Worm (Caenorhabditis elegans) whole organism, L3 larva: ENCODE results near the gene trap-4.
A peak's percentile ranks its signal among the peaks of the same experiment; 100 is the strongest.
"Not testable (repeated sequence)": the region's sequence is repeated elsewhere in the genome, so short reads cannot be mapped to it uniquely, and the experiment has no call there.

ENCODE experiments used
- ZK546.5 ChIP-seq: sonication (generic microtip); optimal IDR thresholded peaks from 2 replicates; lab custom pipeline; 2017; ENCODE audit warnings: missing biosample characterization, missing genetic modification characterization
- aly-2 ChIP-seq: fragments of 150-350 bp; optimal IDR thresholded peaks from 2 replicates; lab custom pipeline; 2014; ENCODE audit warnings: missing biosample characterization, missing genetic modification characterization
- ceh-16 ChIP-seq: sonication (generic microtip); optimal IDR thresholded peaks from 2 replicates; lab custom pipeline; 2017; ENCODE audit warnings: missing biosample characterization, missing genetic modification characterization
- ceh-82 ChIP-seq: fragments of 150-350 bp; optimal IDR thresholded peaks from 2 replicates; lab custom pipeline; 2014; ENCODE audit warnings: missing biosample characterization, missing genetic modification characterization
- ceh-9 ChIP-seq: sonication (generic microtip); optimal IDR thresholded peaks from 2 replicates; lab custom pipeline; 2018; ENCODE audit warnings: missing biosample characterization, missing genetic modification characterization
- daf-12 ChIP-seq: fragments of 150-350 bp; optimal IDR thresholded peaks from 2 replicates; lab custom pipeline; 2014; ENCODE audit warnings: missing biosample characterization, missing genetic modification reagents, missing genetic modification characterization
- egl-27 ChIP-seq: sonication (generic microtip); optimal IDR thresholded peaks from 4 replicates; lab custom pipeline; 2017; ENCODE audit warnings: missing biosample characterization, missing genetic modification reagents, missing genetic modification characterization
- elt-1 ChIP-seq: fragments of 150-350 bp; optimal IDR thresholded peaks from 2 replicates; lab custom pipeline; 2014; ENCODE audit warnings: missing biosample characterization, missing genetic modification characterization
- elt-2 ChIP-seq: sonication (generic microtip); optimal IDR thresholded peaks from 2 replicates; lab custom pipeline; 2016; ENCODE audit warnings: missing genetic modification reagents, mild to moderate bottlenecking, missing genetic modification characterization, missing compliant biosample characterization
- eor-1 ChIP-seq, 2 experiments: fragments of 150-350 bp; optimal IDR thresholded peaks; 2 replicates each; lab custom pipeline; 2014 to 2018; ENCODE audit warnings: missing biosample characterization in 2 of 2, missing genetic modification characterization in 2 of 2
- fkh-10 ChIP-seq: sonication (generic microtip); optimal IDR thresholded peaks from 2 replicates; lab custom pipeline; 2017; ENCODE audit warnings: missing biosample characterization, missing genetic modification reagents, missing genetic modification characterization
- fos-1 ChIP-seq: fragments of 150-350 bp; optimal IDR thresholded peaks from 2 replicates; lab custom pipeline; 2014; ENCODE audit warnings: missing biosample characterization, missing genetic modification characterization
- lin-39 ChIP-seq: fragments of 150-350 bp; optimal IDR thresholded peaks from 2 replicates; lab custom pipeline; 2018; ENCODE audit warnings: missing biosample characterization, missing genetic modification reagents, missing genetic modification characterization
- lsy-12 ChIP-seq: sonication (generic microtip); optimal IDR thresholded peaks from 2 replicates; lab custom pipeline; 2016; ENCODE audit warnings: mild to moderate bottlenecking, missing genetic modification characterization, missing compliant biosample characterization
- mml-1 ChIP-seq: fragments of 150-350 bp; sonication (generic microtip); optimal IDR thresholded peaks from 3 replicates; lab custom pipeline; 2014; ENCODE audit warnings: missing biosample characterization, missing genetic modification characterization
- nfya-1 ChIP-seq: sonication (generic microtip); optimal IDR thresholded peaks from 2 replicates; lab custom pipeline; 2017; ENCODE audit warnings: missing genetic modification characterization, mild to moderate bottlenecking, missing compliant biosample characterization, antibody characterized with exemption, moderate library complexity; ENCODE audit not compliant: insufficient read depth
- nhr-11 ChIP-seq: fragments of 150-350 bp; optimal IDR thresholded peaks from 2 replicates; lab custom pipeline; 2014; ENCODE audit warnings: missing biosample characterization, missing genetic modification characterization
- nhr-12 ChIP-seq: fragments of 150-350 bp; optimal IDR thresholded peaks from 2 replicates; lab custom pipeline; 2014; ENCODE audit warnings: missing biosample characterization, missing genetic modification characterization
- nhr-237 ChIP-seq: fragments of 150-350 bp; optimal IDR thresholded peaks from 2 replicates; lab custom pipeline; 2014; ENCODE audit warnings: missing biosample characterization, missing genetic modification characterization
- nhr-43 ChIP-seq: sonication (generic microtip); optimal IDR thresholded peaks from 2 replicates; lab custom pipeline; 2016; ENCODE audit warnings: mild to moderate bottlenecking, missing genetic modification characterization, missing compliant biosample characterization; ENCODE audit not compliant: poor library complexity, severe bottlenecking
- nhr-67 ChIP-seq: fragments of 150-350 bp; optimal IDR thresholded peaks from 2 replicates; lab custom pipeline; 2014; ENCODE audit warnings: missing biosample characterization, missing genetic modification characterization
- nhr-76 ChIP-seq: fragments of 150-350 bp; sonication (generic microtip); optimal IDR thresholded peaks from 5 replicates; lab custom pipeline; 2014; ENCODE audit warnings: missing biosample characterization, missing genetic modification characterization
- pha-4 ChIP-seq: fragments of 150-350 bp; optimal IDR thresholded peaks from 2 replicates; lab custom pipeline; 2014; ENCODE audit warnings: missing biosample characterization, missing genetic modification reagents, missing genetic modification characterization
- pqm-1 ChIP-seq: fragments of 150-350 bp; optimal IDR thresholded peaks from 2 replicates; lab custom pipeline; 2017; ENCODE audit warnings: missing biosample characterization, missing genetic modification characterization, inconsistent platforms
- sea-2 ChIP-seq: fragments of 150-350 bp; sonication (generic microtip); optimal IDR thresholded peaks from 4 replicates; lab custom pipeline; 2014; ENCODE audit warnings: missing biosample characterization, missing genetic modification reagents, missing genetic modification characterization
- skn-1 ChIP-seq: fragments of 150-350 bp; optimal IDR thresholded peaks from 2 replicates; lab custom pipeline; 2014; ENCODE audit warnings: missing biosample characterization, missing genetic modification characterization
- snpc-4 ChIP-seq: fragments of 150-350 bp; optimal IDR thresholded peaks from 2 replicates; lab custom pipeline; 2014; ENCODE audit warnings: missing biosample characterization, missing genetic modification characterization
- unc-62 ChIP-seq: fragments of 150-350 bp; sonication (generic microtip); optimal IDR thresholded peaks from 4 replicates; lab custom pipeline; 2014; ENCODE audit warnings: missing biosample characterization, missing genetic modification reagents, missing genetic modification characterization
- zag-1 ChIP-seq: fragments of 150-350 bp; optimal IDR thresholded peaks from 2 replicates; lab custom pipeline; 2014; ENCODE audit warnings: missing biosample characterization, missing genetic modification characterization
- ztf-11 ChIP-seq: fragments of 150-350 bp; optimal IDR thresholded peaks from 2 replicates; lab custom pipeline; 2014; ENCODE audit warnings: missing biosample characterization, missing genetic modification characterization
- ztf-4 ChIP-seq: fragments of 150-350 bp; optimal IDR thresholded peaks from 2 replicates; lab custom pipeline; 2014; ENCODE audit warnings: missing biosample characterization, missing genetic modification characterization

trap-4 gene

ce11 chrIII:11876130-11876529, 44.4 kb upstream of the trap-4 start:
- TF ChIP-seq skn-1 (no peak), nhr-43 (tag; lab: Kevin White, UChicago) (no peak), nhr-11 (tag; lab: Kevin White, UChicago) (no peak), nhr-12 (no peak), zag-1 (tag; lab: Kevin White, UChicago) (no peak), daf-12 (tag; lab: Kevin White, UChicago) (no peak), aly-2 (no peak)

- TF ChIP-seq nhr-76 (tag; lab: Kevin White, UChicago) = no peak
- no peak for TF ChIP-seq fos-1
- TF ChIP-seq unc-62 (GFP tag; lab: Kevin White, UChicago) = no peak
- TF ChIP-seq mml-1 (tag; lab: Kevin White, UChicago) = no peak
- peak; percentile 79 for TF ChIP-seq elt-2 (tag; lab: Kevin White, UChicago)
- no peak for TF ChIP-seq ceh-9 (tag; lab: Kevin White, UChicago)
- no peak for TF ChIP-seq nfya-1 (tag; lab: Kevin White, UChicago)
- peak; percentile 1 for TF ChIP-seq pha-4 (tag; lab: Kevin White, UChicago)
- TF ChIP-seq ztf-4 (tag; lab: Kevin White, UChicago) = no peak
- no peak for TF ChIP-seq egl-27 (tag; lab: Kevin White, UChicago)
- TF ChIP-seq pqm-1 (tag; lab: Kevin White, UChicago) = peak; percentile 55
- TF ChIP-seq, all 47 proteins: peak for 3
These were observed 41.8 kb upstream of the trap-4 start, which contains the start of gene Y56A3A.6 for ce11 chrIII:11878751-11879150. Gene Y56A3A.6 (minus strand): TSS chrIII:11878803.

ce11 chrIII:11881549-11881948, 39.0 kb upstream of the trap-4 start:
- TF ChIP-seq pqm-1 (tag; lab: Kevin White, UChicago) = peak; percentile 67
- TF ChIP-seq pha-4 (tag; lab: Kevin White, UChicago) = peak; percentile 45
- TF ChIP-seq egl-27 (tag; lab: Kevin White, UChicago) = no peak
- TF ChIP-seq elt-2 (tag; lab: Kevin White, UChicago) = peak; percentile 85

ce11 chrIII:11883694-11884093, 36.8 kb upstream of the trap-4 start, which contains the start of gene fbxb-22:
Gene fbxb-22 (minus strand): TSS chrIII:11883754.
- not testable (repeated sequence) for TF ChIP-seq ceh-16 (tag; lab: Kevin White, UChicago); nfya-1 (tag; lab: Kevin White, UChicago); fos-1

ce11 chrIII:11891335-11891734, 29.2 kb upstream of the trap-4 start, which contains the start of gene faah-5:
Gene faah-5 (minus strand): TSS chrIII:11891435.
- no peak for TF ChIP-seq fkh-10 (GFP tag; lab: Kevin White, UChicago)
- no peak for TF ChIP-seq nhr-67 (tag; lab: Kevin White, UChicago)
- TF ChIP-seq daf-12 (tag; lab: Kevin White, UChicago) = no peak
- no peak for TF ChIP-seq lin-39 (tag; lab: Kevin White, UChicago)
- TF ChIP-seq ceh-82 = no peak
- TF ChIP-seq lsy-12 (tag; lab: Kevin White, UChicago) = no peak
- no peak for TF ChIP-seq pha-4 (tag; lab: Kevin White, UChicago)
- TF ChIP-seq zag-1 (tag; lab: Kevin White, UChicago) = no peak
- no peak for TF ChIP-seq ZK546.5 (tag; lab: Kevin White, UChicago)
- no peak for TF ChIP-seq sea-2
- no peak for TF ChIP-seq unc-62 (GFP tag; lab: Kevin White, UChicago)

- TF ChIP-seq ztf-11 (tag; lab: Kevin White, UChicago) = no peak
- no peak for TF ChIP-seq ztf-4 (tag; lab: Kevin White, UChicago)
- no peak for TF ChIP-seq snpc-4 (tag; lab: Kevin White, UChicago)
- TF ChIP-seq ceh-16 (tag; lab: Kevin White, UChicago) = no peak
- TF ChIP-seq elt-1 = no peak
- no peak for TF ChIP-seq eor-1 (tag; optimal IDR thresholded peaks at IDR 0.05; lab: Kevin White, UChicago)
- TF ChIP-seq skn-1 = no peak
- no peak for TF ChIP-seq nhr-12
- TF ChIP-seq ceh-9 (tag; lab: Kevin White, UChicago) = no peak
- no peak for TF ChIP-seq nhr-237 (tag; lab: Kevin White, UChicago)
These were observed 27.6 kb upstream of the trap-4 start, which contains the start of gene Y56A3A.41 for ce11 chrIII:11892939-11893338. Gene Y56A3A.41 (minus strand): TSS chrIII:11893039.
